Fruit fly (Drosophila melanogaster) whole organism, embryonic: Measurements from ENCODE around the gene CG3457.

Experiments used
- Adf1 ChIP-seq: fragments of 200-800 bp; sonication (Bioruptor generic); IDR thresholded peaks from 2 replicates; pipeline ENCODE4 v1.3.6; 2022; ENCODE audit warnings: missing biosample characterization, missing genetic modification characterization
- CG10431 ChIP-seq: fragments of 200-800 bp; sonication (Bioruptor generic); optimal IDR thresholded peaks from 3 replicates; lab custom pipeline; 2018; ENCODE audit warnings: missing biosample characterization, mild to moderate bottlenecking, missing genetic modification characterization
- CG10543 ChIP-seq: fragments of 200-800 bp; sonication (Bioruptor generic); optimal IDR thresholded peaks from 3 replicates; lab custom pipeline; 2017; ENCODE audit warnings: missing biosample characterization, mild to moderate bottlenecking, missing genetic modification characterization, moderate library complexity
- CG11398 ChIP-seq: fragments of 200-800 bp; sonication (Bioruptor generic); optimal IDR thresholded peaks from 2 replicates; lab custom pipeline; 2016; ENCODE audit warnings: missing biosample characterization, missing genetic modification characterization
- CG12769 ChIP-seq: fragments of 200-800 bp; sonication (Bioruptor generic); optimal IDR thresholded peaks from 2 replicates; lab custom pipeline; 2019; ENCODE audit warnings: missing biosample characterization, mild to moderate bottlenecking, missing genetic modification characterization, moderate library complexity
- CG13287 ChIP-seq: fragments of 200-800 bp; sonication (Bioruptor generic); IDR thresholded peaks from 2 replicates; pipeline ENCODE4 v1.3.6; 2022; ENCODE audit warnings: missing biosample characterization, missing genetic modification characterization; ENCODE audit not compliant: partially characterized antibody
- CG14441 ChIP-seq: fragments of 200-800 bp; sonication (Bioruptor generic); IDR thresholded peaks from 2 replicates; pipeline ENCODE4 v1.3.6; 2022; ENCODE audit warnings: missing biosample characterization, missing genetic modification characterization
- CG16863 ChIP-seq: fragments of 200-800 bp; sonication (Bioruptor generic); optimal IDR thresholded peaks from 3 replicates; lab custom pipeline; 2016; ENCODE audit warnings: missing biosample characterization, missing genetic modification characterization
- CG17385 ChIP-seq: fragments of 200-800 bp; sonication (Bioruptor generic); optimal IDR thresholded peaks from 3 replicates; lab custom pipeline; 2018; ENCODE audit warnings: missing biosample characterization, mild to moderate bottlenecking, missing genetic modification characterization
- CG18599 ChIP-seq: fragments of 200-800 bp; sonication (Bioruptor generic); optimal IDR thresholded peaks from 3 replicates; lab custom pipeline; 2017; ENCODE audit warnings: missing biosample characterization, missing genetic modification characterization, mild to moderate bottlenecking, moderate library complexity, missing genetic modification reagents
- CG3163 ChIP-seq: fragments of 200-800 bp; sonication (Bioruptor generic); optimal IDR thresholded peaks from 3 replicates; lab custom pipeline; 2016; ENCODE audit warnings: missing biosample characterization, missing genetic modification characterization
- CG34224 ChIP-seq: fragments of 200-800 bp; sonication (Bioruptor generic); IDR thresholded peaks from 3 replicates; pipeline ENCODE4 v1.3.6; 2022; ENCODE audit warnings: missing biosample characterization, missing genetic modification characterization; ENCODE audit not compliant: partially characterized antibody
- CG34376 ChIP-seq: fragments of 200-800 bp; sonication (Bioruptor generic); optimal IDR thresholded peaks from 2 replicates; lab custom pipeline; 2018; ENCODE audit warnings: missing biosample characterization, mild to moderate bottlenecking, missing genetic modification characterization
- CG8290 ChIP-seq, 3 experiments: fragments of 200-800 bp; sonication (Bioruptor generic); optimal IDR thresholded peaks; 2 replicates each; lab custom pipeline; 2016 to 2019; ENCODE audit warnings: missing biosample characterization in 3 of 3, missing genetic modification characterization in 3 of 3, mild to moderate bottlenecking in 2 of 3, moderate library complexity in 1 of 3
- D19A ChIP-seq: fragments of 200-800 bp; optimal IDR thresholded peaks from 3 replicates; lab custom pipeline; 2019; ENCODE audit warnings: missing biosample characterization, mild to moderate bottlenecking, missing genetic modification characterization, moderate library complexity
- Deaf1 ChIP-seq: fragments of 200-800 bp; optimal IDR thresholded peaks from 3 replicates; lab custom pipeline; 2019; ENCODE audit warnings: missing biosample characterization, mild to moderate bottlenecking, missing genetic modification characterization, moderate library complexity
- Doc2 ChIP-seq: fragments of 200-800 bp; sonication (Bioruptor generic); IDR thresholded peaks from 2 replicates; pipeline ENCODE4 v1.3.6; 2022; ENCODE audit warnings: missing biosample characterization, missing genetic modification characterization
- Doc3 ChIP-seq: fragments of 200-800 bp; sonication (Bioruptor generic); IDR thresholded peaks from 3 replicates; pipeline ENCODE4 v1.3.6; 2022; ENCODE audit warnings: missing biosample characterization, missing genetic modification characterization; ENCODE audit not compliant: partially characterized antibody
- Ets65A ChIP-seq: fragments of 200-800 bp; sonication (Bioruptor generic); peaks from one replicate; lab custom pipeline; 2016; ENCODE audit warnings: missing biosample characterization, missing genetic modification characterization
- Fer2 ChIP-seq: fragments of 200-800 bp; sonication (Bioruptor generic); optimal IDR thresholded peaks from 2 replicates; lab custom pipeline; 2018; ENCODE audit warnings: missing biosample characterization, mild to moderate bottlenecking, missing genetic modification characterization, moderate library complexity
- HLH4C ChIP-seq: fragments of 200-800 bp; sonication (Bioruptor generic); IDR thresholded peaks from 3 replicates; pipeline ENCODE4 v1.3.6; 2022; ENCODE audit warnings: missing biosample characterization, missing genetic modification characterization; ENCODE audit not compliant: partially characterized antibody
- HmgZ ChIP-seq: fragments of 200-800 bp; sonication (Bioruptor generic); optimal IDR thresholded peaks from 2 replicates; lab custom pipeline; 2018; ENCODE audit warnings: missing biosample characterization, mild to moderate bottlenecking, missing genetic modification characterization
- Med ChIP-seq: fragments of 200-800 bp; sonication (Bioruptor generic); peaks from one replicate; lab custom pipeline; 2016; ENCODE audit warnings: missing biosample characterization, missing genetic modification characterization, mild to moderate bottlenecking, inconsistent platforms, moderate library complexity
- Mrtf ChIP-seq: fragments of 200-800 bp; sonication (Bioruptor generic); IDR thresholded peaks from 3 replicates; pipeline ENCODE4 v1.3.6; 2022; ENCODE audit warnings: missing biosample characterization, missing genetic modification characterization
- Pdp1 ChIP-seq, 2 experiments: fragments of 200-800 bp; sonication (Bioruptor generic); optimal IDR thresholded peaks; 3 replicates each; lab custom pipeline; 2016; ENCODE audit warnings: missing biosample characterization in 2 of 2, missing genetic modification characterization in 2 of 2, mild to moderate bottlenecking in 1 of 2, moderate library complexity in 1 of 2
- Trl ChIP-seq, 3 experiments: fragments of >200 bp in 2 of 3; fragments of 200-800 bp in 1 of 3; sonication (Bioruptor generic) in 1 of 3; optimal IDR thresholded peaks; 2 replicates in 1 of 3; 3 replicates in 2 of 3; lab custom pipeline; 2016 to 2017; ENCODE audit warnings: missing biosample characterization in 1 of 3, missing genetic modification characterization in 1 of 3
- cg ChIP-seq: fragments of 200-800 bp; sonication (Bioruptor generic); optimal IDR thresholded peaks from 3 replicates; lab custom pipeline; 2019; ENCODE audit warnings: missing biosample characterization, mild to moderate bottlenecking, missing genetic modification characterization, moderate library complexity
- chinmo ChIP-seq: fragments of 200-800 bp; sonication (Bioruptor generic); IDR thresholded peaks from 4 replicates; pipeline ENCODE4 v1.3.6; 2022; ENCODE audit warnings: missing biosample characterization, missing genetic modification characterization; ENCODE audit not compliant: partially characterized antibody
- crol ChIP-seq: fragments of 200-800 bp; sonication (Bioruptor generic); IDR thresholded peaks from 2 replicates; pipeline ENCODE4 v1.3.6; 2022; ENCODE audit warnings: missing biosample characterization, missing genetic modification characterization
- cwo ChIP-seq: fragments of 200-800 bp; sonication (Bioruptor generic); optimal IDR thresholded peaks from 3 replicates; lab custom pipeline; 2017; ENCODE audit warnings: missing biosample characterization, missing genetic modification characterization, mild to moderate bottlenecking, moderate library complexity, missing genetic modification reagents
- hbn ChIP-seq: fragments of 200-800 bp; sonication (Bioruptor generic); IDR thresholded peaks from 2 replicates; pipeline ENCODE4 v1.3.6; 2022; ENCODE audit warnings: missing biosample characterization, missing genetic modification characterization; ENCODE audit not compliant: partially characterized antibody
- lab ChIP-seq: fragments of 200-800 bp; sonication (Bioruptor generic); optimal IDR thresholded peaks from 3 replicates; lab custom pipeline; 2017; ENCODE audit warnings: missing biosample characterization, missing genetic modification characterization, mild to moderate bottlenecking, moderate library complexity, missing genetic modification reagents
- lov ChIP-seq, 2 experiments: fragments of 200-800 bp in 1 of 2; fragments of >200 bp in 1 of 2; sonication (Bioruptor generic) in 1 of 2; IDR thresholded peaks in 1 of 2; optimal IDR thresholded peaks in 1 of 2; 2 replicates in 1 of 2; 3 replicates in 1 of 2; pipeline versions ENCODE4 v1.3.6 to Lab custom; 2017 to 2022; ENCODE audit warnings: missing biosample characterization in 1 of 2, missing genetic modification characterization in 1 of 2
- mirr ChIP-seq: fragments of 200-800 bp; sonication (Bioruptor generic); optimal IDR thresholded peaks from 3 replicates; lab custom pipeline; 2018; ENCODE audit warnings: missing biosample characterization, mild to moderate bottlenecking, missing genetic modification characterization
- pros ChIP-seq: fragments of 200-800 bp; sonication (Bioruptor generic); optimal IDR thresholded peaks from 3 replicates; lab custom pipeline; 2019; ENCODE audit warnings: missing biosample characterization, mild to moderate bottlenecking, missing genetic modification characterization, moderate library complexity
- sens ChIP-seq: fragments of 200-800 bp; sonication (Bioruptor generic); peaks from one replicate; lab custom pipeline; 2016; ENCODE audit warnings: missing biosample characterization, missing genetic modification characterization
- stwl ChIP-seq: fragments of 200-800 bp; sonication (Bioruptor generic); optimal IDR thresholded peaks from 3 replicates; lab custom pipeline; 2018; ENCODE audit warnings: missing biosample characterization, mild to moderate bottlenecking, missing genetic modification characterization, moderate library complexity
- sug ChIP-seq: fragments of 200-800 bp; optimal IDR thresholded peaks from 2 replicates; lab custom pipeline; 2019; ENCODE audit warnings: missing biosample characterization, mild to moderate bottlenecking, missing genetic modification characterization, moderate library complexity
- toy ChIP-seq: fragments of 200-800 bp; sonication (Bioruptor generic); IDR thresholded peaks from 2 replicates; pipeline ENCODE4 v1.3.6; 2022; ENCODE audit warnings: missing biosample characterization, missing genetic modification characterization
- trh ChIP-seq: fragments of 200-800 bp; sonication (Bioruptor generic); optimal IDR thresholded peaks from 2 replicates; lab custom pipeline; 2016; ENCODE audit warnings: missing biosample characterization, missing genetic modification characterization
- wdn ChIP-seq: fragments of 200-800 bp; sonication (Bioruptor generic); IDR thresholded peaks from 2 replicates; pipeline ENCODE4 v1.3.6; 2022; ENCODE audit warnings: missing biosample characterization, missing genetic modification characterization
- yki ChIP-seq: fragments of >200 bp; optimal IDR thresholded peaks from 3 replicates; lab custom pipeline; 2018

CG3457 gene

DNA sequence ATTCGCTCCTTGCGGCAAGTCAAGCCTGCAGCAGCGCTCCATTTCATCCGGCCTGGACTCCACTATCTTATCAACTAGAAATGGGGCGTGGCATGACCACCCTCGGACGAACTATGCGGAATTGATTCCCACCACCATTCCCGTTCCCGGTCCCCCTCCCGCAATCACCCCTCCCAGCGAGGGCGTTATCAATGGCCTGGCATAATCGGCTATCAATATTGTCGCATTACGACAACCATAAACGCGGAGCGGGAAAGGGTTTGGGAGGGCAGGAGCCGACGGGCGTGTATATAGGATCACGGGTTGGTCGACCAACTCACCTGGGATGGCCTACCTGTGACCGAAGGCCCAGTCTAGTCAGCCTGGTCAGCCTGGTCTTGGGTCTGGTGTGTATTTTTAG lies 5.5 kb downstream of the CG3457 start:
- TF ChIP-seq crol (GFP tag; lab: Robert Waterston, UW) (peak; percentile 66), Pdp1 (GFP tag; optimal IDR thresholded peaks at IDR 0.05; lab: Kevin White, UChicago) (peak in 1 of 2 experiments; percentile 54), CG8290 (GFP tag; optimal IDR thresholded peaks at IDR 0.05; lab: Kevin White, UChicago) (no peak), CG8290 (tag; optimal IDR thresholded peaks at IDR 0.05; lab: Kevin White, UChicago) (peak in 1 of 2 experiments; percentile 8), sens (peak; percentile 16), Mrtf (GFP tag; lab: Robert Waterston, UW) (no peak), Med (peak; percentile 50), sug (peak; percentile 69), CG10431 (no peak)

DNA sequence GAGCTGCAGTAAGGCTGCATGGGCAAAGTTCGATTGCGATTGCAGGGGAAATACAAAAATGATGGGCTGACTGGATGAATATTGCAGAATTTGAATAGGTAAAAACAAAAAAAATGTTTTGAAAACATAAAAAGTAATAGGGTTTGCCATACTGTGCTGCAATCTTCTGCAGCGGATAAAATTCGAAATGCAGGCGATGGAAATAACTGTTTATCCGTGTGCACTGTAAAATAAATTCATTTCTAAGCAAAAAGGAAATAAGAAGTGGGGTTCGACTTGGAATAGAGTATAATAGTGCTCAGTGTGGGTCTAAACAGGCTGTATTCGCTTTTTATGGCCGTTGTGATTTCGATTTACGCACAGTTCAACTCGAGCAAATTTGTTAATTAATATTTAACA lies 6.2 kb downstream of the CG3457 start, which contains the start of gene CG14053:
Gene CG14053 (minus strand): TSS at position 101 of the 399 bp plus-strand sequence.
- no peak for TF ChIP-seq HLH4C (GFP tag; lab: Robert Waterston, UW)
- no peak for TF ChIP-seq wdn (GFP tag; lab: Robert Waterston, UW)
- peak; percentile 19 for TF ChIP-seq Ets65A (GFP tag; lab: Kevin White, UChicago)
- no peak for TF ChIP-seq Fer2 (tag; lab: Kevin White, UChicago)
- no peak for TF ChIP-seq CG16863 (GFP tag; lab: Kevin White, UChicago)
- TF ChIP-seq Doc2 (GFP tag; lab: Robert Waterston, UW), result no peak
- TF ChIP-seq Deaf1 (tag; lab: Kevin White, UChicago), result no peak
- TF ChIP-seq D19A (tag; lab: Kevin White, UChicago), result peak; percentile 23
- no peak for TF ChIP-seq yki (lab: Kevin White, UChicago)

DNA sequence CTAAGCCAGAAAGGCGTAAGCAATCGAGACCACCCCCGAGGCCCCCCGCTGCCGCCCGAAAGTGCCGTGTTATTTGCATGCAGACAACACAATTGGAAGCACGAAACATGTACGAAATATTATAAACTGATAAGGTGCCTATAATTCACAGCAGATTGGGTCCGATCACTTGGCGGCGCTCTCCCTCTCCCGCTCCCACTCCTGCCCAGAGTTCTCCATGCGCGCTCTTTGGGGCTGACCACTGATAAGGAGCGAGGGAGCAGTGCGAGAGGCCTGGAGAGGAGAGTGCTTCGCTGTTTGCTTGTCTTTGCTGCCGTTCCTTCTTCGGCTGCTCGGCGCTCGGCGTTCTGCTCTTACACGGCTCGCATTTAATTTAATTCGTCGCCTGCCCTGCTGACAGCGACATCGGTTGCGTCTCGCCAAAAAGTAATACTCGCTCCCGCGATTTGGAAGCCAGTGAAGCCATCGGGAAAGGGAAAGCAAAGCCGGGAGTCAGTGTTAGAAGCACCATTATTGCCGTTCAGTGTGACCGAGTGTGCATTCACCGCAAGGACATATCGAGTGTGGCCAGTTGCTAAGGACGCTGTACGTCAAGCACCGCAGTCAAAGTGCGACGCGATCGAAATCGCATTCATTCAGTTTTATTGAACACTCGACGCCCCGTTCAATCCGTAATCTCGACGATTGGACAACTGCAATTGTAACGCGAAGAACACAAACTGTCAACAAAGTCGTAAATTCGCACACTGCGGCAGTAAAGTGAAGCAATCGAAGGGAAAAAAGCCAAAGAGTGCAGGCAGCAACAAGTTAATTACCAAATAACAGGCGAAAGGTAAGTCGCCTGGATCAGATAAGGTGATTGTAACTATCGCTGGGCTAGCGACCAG lies 6.8 kb downstream of the CG3457 start:
- TF ChIP-seq cwo (GFP tag; lab: Kevin White, UChicago) (peak; percentile 4), Doc3 (GFP tag; lab: Robert Waterston, UW) (0 out of 3 replicates have a peak, but pooled peaks have one; percentile 33), cg (GFP tag; lab: Kevin White, UChicago) (no peak), CG13287 (peak; percentile 13; the same call in 1 of the 2 replicates), CG10543 (GFP tag; lab: Kevin White, UChicago) (peak; percentile 58), CG11398 (GFP tag; lab: Kevin White, UChicago) (no peak), Med (peak; percentile 54), mirr (GFP tag; lab: Kevin White, UChicago) (peak; percentile 80), Adf1 (GFP tag; lab: Robert Waterston, UW) (peak; percentile 28; the same call in 1 of the 2 replicates), Ets65A (GFP tag; lab: Kevin White, UChicago) (peak; percentile 70), crol (GFP tag; lab: Robert Waterston, UW) (peak; percentile 75), hbn (GFP tag; lab: Robert Waterston, UW) (0 out of 2 replicates have a peak, but pooled peaks have one; percentile 17), stwl (peak; percentile 92), lov (optimal IDR thresholded peaks at IDR 0.05; lab: Kevin White, UChicago) (no peak), lov (GFP tag; IDR thresholded peaks at IDR 0.05; lab: Robert Waterston, UW) (no peak), CG18599 (GFP tag; lab: Kevin White, UChicago) (no peak), CG34224 (peak; percentile 44; the same call in 1 of the 3 replicates), sug (peak; percentile 94), CG34376 (GFP tag; lab: Kevin White, UChicago) (peak; percentile 58), chinmo (GFP tag; lab: Robert Waterston, UW) (peak; percentile 71; the same call in 1 of the 4 replicates), Trl (optimal IDR thresholded peaks at IDR 0.05; lab: Kevin White, UChicago) (peak; percentile 62 to 71), Trl (GFP tag; optimal IDR thresholded peaks at IDR 0.05; lab: Kevin White, UChicago) (no peak), CG17385 (GFP tag; lab: Kevin White, UChicago) (peak; percentile 2), trh (GFP tag; lab: Kevin White, UChicago) (no peak), lab (GFP tag; lab: Kevin White, UChicago) (peak; percentile 36), CG14441 (GFP tag; lab: Robert Waterston, UW) (0 out of 2 replicates have a peak, but pooled peaks have one; percentile 5), pros (GFP tag; lab: Kevin White, UChicago) (no peak), toy (GFP tag; lab: Robert Waterston, UW) (no peak), CG3163 (GFP tag; lab: Kevin White, UChicago) (peak; percentile 3), CG12769 (tag; lab: Kevin White, UChicago) (peak; percentile 57), HmgZ (tag; lab: Kevin White, UChicago) (peak; percentile 11)
